Worm (Caenorhabditis elegans): ENCODE results near the gene rbg-3.
A peak's percentile ranks its signal among the peaks of the same experiment; 100 is the strongest.

rbg-3 gene

ce11 chrIII:4756983-4757382 lies 2.8 kb downstream of the rbg-3 start, which contains the start of gene fbxl-2:
fbxl-2 (plus strand) TSS chrIII:4757260.
- TF ChIP-seq peb-1 (tag; optimal IDR thresholded peaks at IDR 0.05), result no peak
- peak; percentile 100 for TF ChIP-seq gmeb-1 (tag; optimal IDR thresholded peaks at IDR 0.05)
- peak; percentile 66 for TF ChIP-seq nhr-77 (tag; optimal IDR thresholded peaks at IDR 0.05)
- TF ChIP-seq mab-5 (tag; optimal IDR thresholded peaks at IDR 0.05), result peak; percentile 91
- TF ChIP-seq skn-1 (tag; optimal IDR thresholded peaks at IDR 0.05), result no peak
- TF ChIP-seq fos-1 (tag; optimal IDR thresholded peaks at IDR 0.05), result peak; percentile 88
- peak; percentile 87 for TF ChIP-seq zag-1 (tag; optimal IDR thresholded peaks at IDR 0.05)
- TF ChIP-seq aly-2 (tag; optimal IDR thresholded peaks at IDR 0.05), result no peak
- TF ChIP-seq dmd-4 (tag; optimal IDR thresholded peaks at IDR 0.05), result no peak
- peak; percentile 89 for TF ChIP-seq ceh-16 (tag; optimal IDR thresholded peaks at IDR 0.05)
- peak; percentile 74 for TF ChIP-seq nhr-6 (tag; optimal IDR thresholded peaks at IDR 0.05)
- peak; percentile 88 for TF ChIP-seq R02D3.7 (tag; optimal IDR thresholded peaks at IDR 0.05)
- no peak for TF ChIP-seq ama-1 (optimal IDR thresholded peaks at IDR 0.05)
- peak; percentile 96 for TF ChIP-seq lin-13 (GFP tag; optimal IDR thresholded peaks at IDR 0.05)
- TF ChIP-seq lsy-2 (tag; optimal IDR thresholded peaks at IDR 0.05), result peak; percentile 95 to 97
- peak; percentile 76 for TF ChIP-seq nhr-10 (tag; optimal IDR thresholded peaks at IDR 0.05)
- TF ChIP-seq nhr-12 (tag; optimal IDR thresholded peaks at IDR 0.05), result no peak
- no peak for TF ChIP-seq unc-39 (tag; optimal IDR thresholded peaks at IDR 0.05)
- peak in 1 of 2 experiments; percentile 71 for TF ChIP-seq mdl-1 (tag; optimal IDR thresholded peaks at IDR 0.05)
- no peak for TF ChIP-seq alr-1 (tag; optimal IDR thresholded peaks at IDR 0.05)
- TF ChIP-seq nhr-25 (tag; optimal IDR thresholded peaks at IDR 0.05), result peak; percentile 95
- TF ChIP-seq C34F6.9 (tag; optimal IDR thresholded peaks at IDR 0.05), result peak; percentile 98
- TF ChIP-seq ztf-11 (tag; optimal IDR thresholded peaks at IDR 0.05), result peak; percentile 42
- peak; percentile 83 for TF ChIP-seq snpc-4 (tag; optimal IDR thresholded peaks at IDR 0.05)
- TF ChIP-seq nhr-11 (tag; optimal IDR thresholded peaks at IDR 0.05), result no peak
- peak; percentile 95 for TF ChIP-seq nhr-21 (tag; optimal IDR thresholded peaks at IDR 0.05)
- TF ChIP-seq ZK546.5 (tag; optimal IDR thresholded peaks at IDR 0.05), result peak; percentile 76
- no peak for TF ChIP-seq nhr-23 (tag; optimal IDR thresholded peaks at IDR 0.05)
- no peak for TF ChIP-seq ztf-1 (GFP tag; conservative IDR thresholded peaks at IDR 0.05)
- TF ChIP-seq sma-3 (GFP tag; optimal IDR thresholded peaks at IDR 0.05), result peak; percentile 97
- peak; percentile 84 for TF ChIP-seq egl-27 (tag; optimal IDR thresholded peaks at IDR 0.05)
- TF ChIP-seq unc-55 (GFP tag; optimal IDR thresholded peaks at IDR 0.05), result peak; percentile 98
- TF ChIP-seq sma-9 (GFP tag; optimal IDR thresholded peaks at IDR 0.05), result peak; percentile 96
- no peak for TF ChIP-seq sma-9 (tag; optimal IDR thresholded peaks at IDR 0.05)
- peak; percentile 42 for TF ChIP-seq unc-62 (GFP tag; optimal IDR thresholded peaks at IDR 0.05)
- peak; percentile 95 for TF ChIP-seq crh-2 (tag; optimal IDR thresholded peaks at IDR 0.05)
- peak; percentile 91 for TF ChIP-seq ztf-4 (tag; optimal IDR thresholded peaks at IDR 0.05)
- peak; percentile 81 for TF ChIP-seq sem-4 (tag; optimal IDR thresholded peaks at IDR 0.05)
- peak; percentile 36 for TF ChIP-seq blmp-1 (tag; optimal IDR thresholded peaks at IDR 0.05; ENCODE audit: insufficient read depth)
- TF ChIP-seq mbf-1 (tag; optimal IDR thresholded peaks at IDR 0.05), result no peak
- no peak for TF ChIP-seq elt-3 (tag; optimal IDR thresholded peaks at IDR 0.05)
- peak; percentile 94 for TF ChIP-seq nhr-129 (tag; optimal IDR thresholded peaks at IDR 0.05)
- peak; percentile 90 for TF ChIP-seq lin-11 (tag; optimal IDR thresholded peaks at IDR 0.05)
- no peak for TF ChIP-seq lin-39 (tag; optimal IDR thresholded peaks at IDR 0.05)
- TF ChIP-seq nhr-237 (tag; optimal IDR thresholded peaks at IDR 0.05), result peak; percentile 72
- peak; percentile 81 for TF ChIP-seq Y55F3AM.14 (GFP tag; optimal IDR thresholded peaks at IDR 0.05)
- peak; percentile 93 for TF ChIP-seq F13H6.1 (tag; optimal IDR thresholded peaks at IDR 0.05)
- no peak for TF ChIP-seq elt-1 (tag; optimal IDR thresholded peaks at IDR 0.05)
- peak; percentile 88 for TF ChIP-seq ceh-82 (tag; optimal IDR thresholded peaks at IDR 0.05)
